Worm (Caenorhabditis elegans): ENCODE data around the gene srr-10.

Gene srr-10

ce11 chrV:7717629-7718028 is 17.8 kb upstream of the srr-10 start, which contains the start of gene ZK105.5:
TSS of gene ZK105.5 (minus strand) at chrV:7717729.
- TF ChIP-seq elt-3 (tag; optimal IDR thresholded peaks at IDR 0.05) = no peak
- TF ChIP-seq nhr-28 (tag; optimal IDR thresholded peaks at IDR 0.05) = no peak
- no peak for TF ChIP-seq lsy-2 (tag; optimal IDR thresholded peaks at IDR 0.05)
- TF ChIP-seq sptf-1 (tag; optimal IDR thresholded peaks at IDR 0.05) = no peak
- no peak for TF ChIP-seq cnd-1 (tag; optimal IDR thresholded peaks at IDR 0.05)
- TF ChIP-seq zip-8 (tag; optimal IDR thresholded peaks at IDR 0.05) = no peak
- TF ChIP-seq flh-1 (GFP tag; optimal IDR thresholded peaks at IDR 0.05) = no peak
- TF ChIP-seq mls-2 (tag; optimal IDR thresholded peaks at IDR 0.05) = no peak
- no peak for TF ChIP-seq elt-1 (tag; optimal IDR thresholded peaks at IDR 0.05; ENCODE audit: borderline replicate concordance, insufficient read depth)
- no peak for TF ChIP-seq ztf-11 (tag; optimal IDR thresholded peaks at IDR 0.05)
- no peak for TF ChIP-seq nhr-237 (tag; optimal IDR thresholded peaks at IDR 0.05)
- no peak for TF ChIP-seq blmp-1 (tag; optimal IDR thresholded peaks at IDR 0.05)
- TF ChIP-seq ceh-39 (tag; optimal IDR thresholded peaks at IDR 0.05) = no peak
- TF ChIP-seq drap-1 (GFP tag; optimal IDR thresholded peaks at IDR 0.05) = no peak

ce11 chrV:7721945-7722344 is 13.5 kb upstream of the srr-10 start, which contains the start of gene ZK105.14:
TSS of gene ZK105.14 (minus strand) at chrV:7722045.
- TF ChIP-seq flh-1 (GFP tag; optimal IDR thresholded peaks at IDR 0.05) = no peak
- TF ChIP-seq unc-62 (GFP tag; optimal IDR thresholded peaks at IDR 0.05) = no peak
- TF ChIP-seq hlh-1 (tag; optimal IDR thresholded peaks at IDR 0.05) = no peak
- no peak for TF ChIP-seq cnd-1 (tag; optimal IDR thresholded peaks at IDR 0.05)
- TF ChIP-seq lsy-2 (tag; optimal IDR thresholded peaks at IDR 0.05) = no peak
- TF ChIP-seq unc-39 (tag; optimal IDR thresholded peaks at IDR 0.05) = no peak
- TF ChIP-seq sem-2 (GFP tag; optimal IDR thresholded peaks at IDR 0.05) = no peak
- TF ChIP-seq M03D4.4 (tag; optimal IDR thresholded peaks at IDR 0.05) = no peak
- no peak for TF ChIP-seq nhr-2 (tag; optimal IDR thresholded peaks at IDR 0.05)
- TF ChIP-seq ceh-39 (tag; optimal IDR thresholded peaks at IDR 0.05) = no peak
- no peak for TF ChIP-seq zip-8 (tag; optimal IDR thresholded peaks at IDR 0.05)
- TF ChIP-seq nhr-76 (tag; optimal IDR thresholded peaks at IDR 0.05) = no peak
- no peak for TF ChIP-seq ztf-11 (tag; optimal IDR thresholded peaks at IDR 0.05)
- TF ChIP-seq lin-13 (tag; optimal IDR thresholded peaks at IDR 0.05) = no peak
- no peak for TF ChIP-seq blmp-1 (tag; optimal IDR thresholded peaks at IDR 0.05)
- no peak for TF ChIP-seq tbx-8 (GFP tag; optimal IDR thresholded peaks at IDR 0.05)
- no peak for TF ChIP-seq pha-4 (tag; optimal IDR thresholded peaks at IDR 0.05)
- TF ChIP-seq mls-2 (tag; optimal IDR thresholded peaks at IDR 0.05) = no peak

ce11 chrV:7723967-7724544 is 11.4 kb upstream of the srr-10 start, which contains the start of the genes ZK105.6 and ZK105.8:
TSS of gene ZK105.6 (minus strand) at chrV:7724067.
TSS of gene ZK105.8 (plus strand) at chrV:7724494.
- TF ChIP-seq ces-1 (GFP tag; optimal IDR thresholded peaks at IDR 0.05) (peak; percentile 16), unc-62 (GFP tag; optimal IDR thresholded peaks at IDR 0.05) (no peak), elt-3 (tag; optimal IDR thresholded peaks at IDR 0.05) (no peak)

ce11 chrV:7726202-7726601 is 9.2 kb upstream of the srr-10 start:
- TF ChIP-seq lsy-2 (tag; optimal IDR thresholded peaks at IDR 0.05) = no peak
- peak; percentile 68 for TF ChIP-seq zip-8 (tag; optimal IDR thresholded peaks at IDR 0.05)

- TF ChIP-seq mab-5 (tag; optimal IDR thresholded peaks at IDR 0.05) (no peak), M03D4.4 (tag; optimal IDR thresholded peaks at IDR 0.05) (no peak), hlh-1 (tag; optimal IDR thresholded peaks at IDR 0.05) (no peak), lsy-2 (tag; optimal IDR thresholded peaks at IDR 0.05) (no peak), sem-2 (GFP tag; optimal IDR thresholded peaks at IDR 0.05) (no peak), tbx-8 (GFP tag; optimal IDR thresholded peaks at IDR 0.05) (no peak)
Measured at ce11 chrV:7726927-7727326, 8.5 kb upstream of the srr-10 start.

- TF ChIP-seq mls-2 (tag; optimal IDR thresholded peaks at IDR 0.05) = peak; percentile 58
- TF ChIP-seq elt-3 (tag; optimal IDR thresholded peaks at IDR 0.05) = no peak
- TF ChIP-seq unc-120 (tag; optimal IDR thresholded peaks at IDR 0.05; ENCODE audit: poor library complexity, severe bottlenecking) = peak; percentile 97
- peak; percentile 16 for TF ChIP-seq pha-4 (tag; optimal IDR thresholded peaks at IDR 0.05)
- TF ChIP-seq ztf-11 (tag; optimal IDR thresholded peaks at IDR 0.05) = no peak
- no peak for TF ChIP-seq lin-32 (GFP tag; optimal IDR thresholded peaks at IDR 0.05)
- peak; percentile 12 for TF ChIP-seq sptf-1 (tag; optimal IDR thresholded peaks at IDR 0.05)
- peak; percentile 64 for TF ChIP-seq ham-2 (GFP tag; optimal IDR thresholded peaks at IDR 0.05)
- peak; percentile 93 for TF ChIP-seq ces-1 (GFP tag; optimal IDR thresholded peaks at IDR 0.05)
- TF ChIP-seq ceh-83 (GFP tag; optimal IDR thresholded peaks at IDR 0.05) = no peak
- peak; percentile 5 for TF ChIP-seq lsy-2 (tag; optimal IDR thresholded peaks at IDR 0.05)
- TF ChIP-seq sem-2 (GFP tag; optimal IDR thresholded peaks at IDR 0.05) = no peak
- peak; percentile 50 for TF ChIP-seq blmp-1 (tag; optimal IDR thresholded peaks at IDR 0.05)
- TF ChIP-seq mab-5 (tag; optimal IDR thresholded peaks at IDR 0.05) = peak; percentile 49
Measured at ce11 chrV:7728003-7728678, 7.3 kb upstream of the srr-10 start.

All from whole organism, mixed stage, embryonic.